Worm (Caenorhabditis elegans) whole organism, L2 larva: ENCODE measurements around the gene R05G6.5.

Experiments used
- C34F6.9 ChIP-seq: fragments of 150-350 bp; optimal IDR thresholded peaks from 2 replicates; lab custom pipeline; 2014; ENCODE audit warnings: missing biosample characterization, missing genetic modification characterization
- F13H6.1 ChIP-seq: sonication (generic microtip); optimal IDR thresholded peaks from 2 replicates; lab custom pipeline; 2016; ENCODE audit warnings: missing genetic modification characterization, missing compliant biosample characterization
- Y55F3AM.14 ChIP-seq: fragments of 200-800 bp; sonication (Bioruptor generic); optimal IDR thresholded peaks from 2 replicates; lab custom pipeline; 2018; ENCODE audit warnings: mild to moderate bottlenecking, missing genetic modification characterization, missing compliant biosample characterization
- ZK546.5 ChIP-seq: sonication (generic microtip); optimal IDR thresholded peaks from 2 replicates; lab custom pipeline; 2017; ENCODE audit warnings: missing biosample characterization, missing genetic modification characterization
- alr-1 ChIP-seq: fragments of 150-350 bp; optimal IDR thresholded peaks from 2 replicates; lab custom pipeline; 2014; ENCODE audit warnings: missing biosample characterization, missing genetic modification characterization
- aly-2 ChIP-seq: fragments of 150-350 bp; optimal IDR thresholded peaks from 2 replicates; lab custom pipeline; 2014; ENCODE audit warnings: missing biosample characterization, missing genetic modification characterization
- ama-1 ChIP-seq: fragments of 150-350 bp; optimal IDR thresholded peaks from 2 replicates; lab custom pipeline; 2018; ENCODE audit warnings: inconsistent platforms
- blmp-1 ChIP-seq: sonication (generic microtip); optimal IDR thresholded peaks from 2 replicates; lab custom pipeline; 2017; ENCODE audit warnings: missing genetic modification characterization, mild to moderate bottlenecking, missing compliant biosample characterization, antibody characterized with exemption, moderate library complexity; ENCODE audit not compliant: insufficient read depth
- ceh-16 ChIP-seq: fragments of 150-350 bp; optimal IDR thresholded peaks from 2 replicates; lab custom pipeline; 2014; ENCODE audit warnings: missing biosample characterization, missing genetic modification characterization
- crh-2 ChIP-seq: sonication (generic microtip); optimal IDR thresholded peaks from 2 replicates; lab custom pipeline; 2017; ENCODE audit warnings: missing biosample characterization, missing genetic modification characterization
- dmd-4 ChIP-seq: sonication (generic microtip); optimal IDR thresholded peaks from 2 replicates; lab custom pipeline; 2017; ENCODE audit warnings: missing biosample characterization, missing genetic modification characterization
- egl-27 ChIP-seq: sonication (generic microtip); optimal IDR thresholded peaks from 3 replicates; lab custom pipeline; 2017; ENCODE audit warnings: missing biosample characterization, missing genetic modification reagents, missing genetic modification characterization
- elt-1 ChIP-seq: fragments of 150-350 bp; optimal IDR thresholded peaks from 2 replicates; lab custom pipeline; 2014; ENCODE audit warnings: missing biosample characterization, missing genetic modification characterization
- fos-1 ChIP-seq: fragments of 150-350 bp; optimal IDR thresholded peaks from 2 replicates; lab custom pipeline; 2014; ENCODE audit warnings: missing biosample characterization, missing genetic modification characterization
- gmeb-1 ChIP-seq: fragments of 150-350 bp; optimal IDR thresholded peaks from 2 replicates; lab custom pipeline; 2014; ENCODE audit warnings: missing biosample characterization, missing genetic modification characterization
- lin-13 ChIP-seq: fragments of 150-350 bp; optimal IDR thresholded peaks from 2 replicates; lab custom pipeline; 2014; ENCODE audit warnings: missing biosample characterization, missing genetic modification reagents, missing genetic modification characterization
- lsy-2 ChIP-seq, 2 experiments: fragments of 150-350 bp in 1 of 2; sonication (generic microtip) in 1 of 2; optimal IDR thresholded peaks; 2 replicates each; lab custom pipeline; 2014 to 2017; ENCODE audit warnings: missing biosample characterization in 2 of 2, missing genetic modification characterization in 2 of 2
- mab-5 ChIP-seq: fragments of 150-350 bp; optimal IDR thresholded peaks from 2 replicates; lab custom pipeline; 2014; ENCODE audit warnings: missing biosample characterization, missing genetic modification characterization
- mdl-1 ChIP-seq, 2 experiments: fragments of 150-350 bp in 1 of 2; sonication (generic microtip) in 1 of 2; optimal IDR thresholded peaks; 2 replicates each; lab custom pipeline; 2017; ENCODE audit warnings: missing biosample characterization in 2 of 2, missing genetic modification characterization in 2 of 2
- nhr-10 ChIP-seq: sonication (generic microtip); optimal IDR thresholded peaks from 2 replicates; lab custom pipeline; 2017; ENCODE audit warnings: missing biosample characterization, missing genetic modification characterization
- nhr-11 ChIP-seq: fragments of 150-350 bp; optimal IDR thresholded peaks from 2 replicates; lab custom pipeline; 2014; ENCODE audit warnings: missing biosample characterization, missing genetic modification characterization
- nhr-129 ChIP-seq: fragments of 150-350 bp; optimal IDR thresholded peaks from 2 replicates; lab custom pipeline; 2014; ENCODE audit warnings: missing biosample characterization, missing genetic modification characterization
- nhr-21 ChIP-seq: fragments of 150-350 bp; optimal IDR thresholded peaks from 2 replicates; lab custom pipeline; 2014; ENCODE audit warnings: missing biosample characterization, missing genetic modification characterization
- nhr-23 ChIP-seq: fragments of 150-350 bp; optimal IDR thresholded peaks from 2 replicates; lab custom pipeline; 2014; ENCODE audit warnings: missing biosample characterization, missing genetic modification reagents, missing genetic modification characterization
- nhr-25 ChIP-seq: fragments of 150-350 bp; sonication (generic microtip); optimal IDR thresholded peaks from 3 replicates; lab custom pipeline; 2014; ENCODE audit warnings: missing biosample characterization, missing genetic modification characterization
- nhr-77 ChIP-seq: fragments of 150-350 bp; optimal IDR thresholded peaks from 2 replicates; lab custom pipeline; 2014; ENCODE audit warnings: missing biosample characterization, missing genetic modification characterization
- skn-1 ChIP-seq: sonication (generic microtip); optimal IDR thresholded peaks from 2 replicates; lab custom pipeline; 2017; ENCODE audit warnings: missing biosample characterization, missing genetic modification characterization
- sma-3 ChIP-seq: sonication (generic microtip); optimal IDR thresholded peaks from 2 replicates; lab custom pipeline; 2016; ENCODE audit warnings: missing genetic modification reagents, missing genetic modification characterization, missing compliant biosample characterization
- sma-9 ChIP-seq, 2 experiments: fragments of 150-350 bp in 1 of 2; sonication (generic microtip) in 1 of 2; optimal IDR thresholded peaks; 2 replicates each; lab custom pipeline; 2014 to 2016; ENCODE audit warnings: missing genetic modification characterization in 2 of 2, mild to moderate bottlenecking in 1 of 2, missing biosample characterization in 1 of 2, missing compliant biosample characterization in 1 of 2, missing genetic modification reagents in 1 of 2, moderate library complexity in 1 of 2
- unc-55 ChIP-seq: fragments of 150-350 bp; sonication (generic microtip); optimal IDR thresholded peaks from 3 replicates; lab custom pipeline; 2014; ENCODE audit warnings: missing biosample characterization, missing genetic modification reagents, missing genetic modification characterization
- unc-62 ChIP-seq: fragments of 150-350 bp; optimal IDR thresholded peaks from 2 replicates; lab custom pipeline; 2014; ENCODE audit warnings: missing biosample characterization, missing genetic modification reagents, missing genetic modification characterization
- zag-1 ChIP-seq: fragments of 150-350 bp; optimal IDR thresholded peaks from 2 replicates; lab custom pipeline; 2014; ENCODE audit warnings: missing biosample characterization, missing genetic modification characterization
- ztf-1 ChIP-seq: fragments of 200-800 bp; sonication (Bioruptor generic); conservative IDR thresholded peaks from 2 replicates; pipeline ENCODE4 v1.3.6; 2022; ENCODE audit warnings: missing genetic modification characterization, missing compliant biosample characterization

R05G6.5 gene

DNA sequence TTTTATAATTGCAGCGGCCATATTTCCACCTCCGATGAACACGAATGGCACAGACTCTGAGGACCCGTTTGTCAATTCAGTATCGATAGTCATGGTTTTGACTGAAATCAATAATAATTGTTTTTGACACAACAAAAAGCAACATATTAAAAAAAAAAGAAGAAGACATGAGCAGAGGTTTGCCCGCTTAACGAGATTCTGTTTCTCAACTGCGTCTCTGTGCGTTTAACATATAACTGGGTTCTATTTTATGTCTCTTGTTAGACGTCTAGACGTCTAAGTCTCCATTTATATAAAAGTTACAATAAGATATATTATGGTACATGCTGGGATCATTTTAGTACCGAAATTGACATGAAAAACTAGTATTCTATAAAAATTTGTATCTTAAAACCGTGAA lies 31.0 kb upstream of the R05G6.5 start, which contains the start of gene pycr-4:
Gene pycr-4 (minus strand): TSS at position 101 of the 400 bp plus-strand sequence.
- TF ChIP-seq ama-1 (lab: Kevin White, UChicago) = no peak
- TF ChIP-seq sma-9 (GFP tag; optimal IDR thresholded peaks at IDR 0.05; lab: Kevin White, UChicago) = peak; percentile 25
- TF ChIP-seq sma-9 (tag; optimal IDR thresholded peaks at IDR 0.05; lab: Kevin White, UChicago) = no peak
- peak; percentile 13 for TF ChIP-seq C34F6.9
- no peak for TF ChIP-seq ZK546.5 (tag; lab: Kevin White, UChicago)
- TF ChIP-seq, all 48 proteins: peak for 2

DNA sequence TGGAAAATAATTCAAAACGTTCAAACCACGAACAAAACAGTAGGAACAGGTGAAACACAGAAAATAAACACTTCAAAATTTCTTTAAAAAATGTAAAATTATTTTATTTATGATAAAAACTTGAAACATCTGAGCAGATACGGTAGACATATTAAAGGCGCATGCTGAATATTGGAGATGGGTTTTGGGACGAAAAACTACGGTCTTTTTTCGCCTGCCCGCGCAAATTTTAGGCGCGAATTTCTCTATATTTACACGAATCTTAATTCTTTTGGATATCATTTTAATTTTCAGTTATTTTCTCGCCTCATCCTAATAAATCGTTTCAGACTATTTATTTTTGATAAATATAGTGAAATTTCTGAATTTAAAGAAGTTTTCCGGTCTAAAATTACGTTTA lies 30.5 kb upstream of the R05G6.5 start:
- TF ChIP-seq nhr-10 = no peak

- TF ChIP-seq unc-55 (GFP tag; lab: Kevin White, UChicago) (peak; percentile 46), ztf-1 (GFP tag; lab: Robert Waterston, UW) (no peak)
Measured at ce11 chrIV:7478134-7478533, 30.0 kb upstream of the R05G6.5 start, which contains the start of gene rod-1. TSS of gene rod-1 (plus strand) at chrIV:7478452.

ce11 chrIV:7486201-7486947 lies 21.8 kb upstream of the R05G6.5 start, which contains the start of the genes his-61 and his-62:
TSS of gene his-61 (minus strand) at chrIV:7486217.
TSS of gene his-62 (plus strand) at chrIV:7486545.
- TF ChIP-seq unc-62 (GFP tag; lab: Kevin White, UChicago) (no peak), nhr-11 (tag; lab: Kevin White, UChicago) (no peak), fos-1 (tag; lab: Kevin White, UChicago) (peak; percentile 52), nhr-77 (tag; lab: Kevin White, UChicago) (no peak), nhr-23 (tag; lab: Kevin White, UChicago) (no peak), zag-1 (tag; lab: Kevin White, UChicago) (peak; percentile 61), blmp-1 (tag; lab: Kevin White, UChicago) (no peak), Y55F3AM.14 (GFP tag; lab: Kevin White, UChicago) (no peak), mdl-1 (tag; optimal IDR thresholded peaks at IDR 0.05; lab: Kevin White, UChicago) (no peak), aly-2 (tag; lab: Kevin White, UChicago) (no peak), nhr-129 (tag; lab: Kevin White, UChicago) (peak; percentile 24), nhr-21 (tag; lab: Kevin White, UChicago) (no peak), dmd-4 (tag; lab: Kevin White, UChicago) (no peak), mab-5 (tag; lab: Kevin White, UChicago) (peak; percentile 71), sma-3 (GFP tag; lab: Kevin White, UChicago) (peak; percentile 52), C34F6.9 (peak; percentile 56), egl-27 (tag; lab: Kevin White, UChicago) (no peak), elt-1 (no peak), nhr-25 (tag; lab: Kevin White, UChicago) (peak; percentile 80), crh-2 (tag; lab: Kevin White, UChicago) (peak; percentile 81), sma-9 (GFP tag; optimal IDR thresholded peaks at IDR 0.05; lab: Kevin White, UChicago) (peak; percentile 89), sma-9 (tag; optimal IDR thresholded peaks at IDR 0.05; lab: Kevin White, UChicago) (no peak), gmeb-1 (tag; lab: Kevin White, UChicago) (no peak), skn-1 (tag; lab: Kevin White, UChicago) (no peak), unc-55 (GFP tag; lab: Kevin White, UChicago) (peak; percentile 49), F13H6.1 (peak; percentile 73), lin-13 (peak; percentile 74), lsy-2 (tag; optimal IDR thresholded peaks at IDR 0.05; lab: Kevin White, UChicago) (peak; percentile 2 to 65), nhr-10 (no peak), alr-1 (no peak), ceh-16 (tag; lab: Kevin White, UChicago) (peak; percentile 51)
